Worm (Caenorhabditis elegans): Measurements from ENCODE around the gene M04B2.4.

The M04B2.4 gene

ce11 chrIV:11524241-11524692 is 3.4 kb upstream of the M04B2.4 start, which contains the start of gene mep-1 (continued):
- TF ChIP-seq T26A8.4 (GFP tag; IDR thresholded peaks at IDR 0.05) = peak; percentile 57
- no peak for TF ChIP-seq zag-1 (tag; optimal IDR thresholded peaks at IDR 0.05)
- no peak for TF ChIP-seq nhr-76 (tag; optimal IDR thresholded peaks at IDR 0.05)
- TF ChIP-seq unc-130 (GFP tag; optimal IDR thresholded peaks at IDR 0.05) = no peak

DNA sequence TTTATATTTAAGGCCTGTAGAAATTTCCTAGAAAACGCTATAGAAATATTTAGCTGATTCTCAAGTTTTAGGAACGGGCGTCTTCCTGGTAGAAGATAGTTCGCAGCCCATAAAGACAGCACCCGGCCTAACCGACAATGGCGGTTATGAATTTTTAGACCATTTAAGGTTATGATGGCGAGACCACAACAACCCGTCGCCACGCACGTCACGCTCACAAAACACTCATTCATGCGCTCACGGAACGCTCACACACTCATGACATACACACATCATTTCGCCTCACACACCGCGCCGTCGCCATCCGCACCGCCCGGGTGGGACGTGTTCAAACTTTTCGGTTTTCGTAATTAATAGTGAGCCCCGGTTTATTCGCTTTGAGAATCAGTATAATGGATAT is 2.9 kb upstream of the M04B2.4 start:
- TF ChIP-seq zag-1 (tag; optimal IDR thresholded peaks at IDR 0.05) = no peak
- TF ChIP-seq daf-16 (GFP tag; optimal IDR thresholded peaks at IDR 0.05) = no peak
- peak; percentile 46 for TF ChIP-seq daf-16 (tag; optimal IDR thresholded peaks at IDR 0.05)
- peak; percentile 6 for TF ChIP-seq dve-1 (tag; optimal IDR thresholded peaks at IDR 0.05; ENCODE audit: insufficient read depth)
- TF ChIP-seq lin-39 (tag; optimal IDR thresholded peaks at IDR 0.05) = no peak
- TF ChIP-seq hlh-30 (tag; optimal IDR thresholded peaks at IDR 0.05; ENCODE audit: insufficient read depth) = peak; percentile 83
- TF ChIP-seq aha-1 (tag) = peak; percentile 88
- no peak for TF ChIP-seq unc-130 (GFP tag; optimal IDR thresholded peaks at IDR 0.05)
- peak; percentile 6 for TF ChIP-seq lin-13 (GFP tag; optimal IDR thresholded peaks at IDR 0.05)
- TF ChIP-seq nhr-28 (tag; optimal IDR thresholded peaks at IDR 0.05) = no peak
- 0 out of 2 replicates have a peak, but pooled peaks have one; percentile 11 for TF ChIP-seq egl-43 (GFP tag; IDR thresholded peaks at IDR 0.05)
- TF ChIP-seq tra-1 (GFP tag; IDR thresholded peaks at IDR 0.05) = no peak
- TF ChIP-seq gei-8 (GFP tag; optimal IDR thresholded peaks at IDR 0.05) = peak; percentile 19
- no peak for TF ChIP-seq Y5F2A.4 (GFP tag; optimal IDR thresholded peaks at IDR 0.05)
- TF ChIP-seq nhr-11 (tag; optimal IDR thresholded peaks at IDR 0.05) = no peak
- no peak for TF ChIP-seq mxl-3 (GFP tag; optimal IDR thresholded peaks at IDR 0.05)
- TF ChIP-seq ceh-20 (GFP tag; IDR thresholded peaks at IDR 0.05) = 0 out of 2 replicates have a peak, but pooled peaks have one; percentile 18
- TF ChIP-seq mes-2 (tag; optimal IDR thresholded peaks at IDR 0.05; ENCODE audit: poor library complexity, severe bottlenecking) = peak; percentile 43
- no peak for TF ChIP-seq nhr-42 (GFP tag; IDR thresholded peaks at IDR 0.05)
- 0 out of 2 replicates have a peak, but pooled peaks have one; percentile 9 for TF ChIP-seq lim-7 (GFP tag; IDR thresholded peaks at IDR 0.05)

DNA sequence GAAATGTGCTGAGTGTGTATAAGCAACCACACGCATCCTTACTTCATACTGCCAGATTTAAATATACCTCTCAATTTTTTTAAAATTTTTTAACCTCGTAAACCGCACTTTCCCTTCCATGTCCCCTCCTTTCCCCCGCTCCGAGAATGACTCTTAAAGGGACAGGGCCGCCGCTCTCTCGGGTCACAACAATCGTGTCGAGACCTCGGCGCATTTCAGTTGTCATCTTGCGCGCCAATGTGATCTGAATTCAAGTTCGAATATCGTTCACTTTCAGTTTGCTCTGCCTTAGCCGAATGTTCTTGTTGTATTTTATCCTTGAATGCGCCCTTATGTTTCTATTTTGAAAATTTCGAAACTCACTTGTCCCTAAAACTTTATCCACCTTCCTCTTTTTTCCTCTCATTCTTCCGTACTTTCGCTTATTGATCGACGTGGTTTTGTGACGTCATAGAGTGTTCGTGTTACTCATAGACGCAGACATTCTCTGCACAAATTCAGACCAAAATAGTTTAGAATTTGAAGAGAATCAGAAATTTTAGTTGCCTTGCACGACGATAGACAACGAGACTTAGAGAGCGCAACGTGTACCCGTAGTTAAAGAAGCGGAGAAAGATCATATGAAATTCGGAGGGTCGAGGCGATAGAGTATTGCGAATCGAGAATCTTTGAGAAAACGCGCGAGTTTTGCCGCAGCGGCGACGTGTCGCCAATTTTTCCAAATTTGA is 1.6 kb upstream of the M04B2.4 start:
- TF ChIP-seq T26A8.4 (GFP tag; IDR thresholded peaks at IDR 0.05) (peak; percentile 62), unc-62 (GFP tag; optimal IDR thresholded peaks at IDR 0.05 in 1 of 2) (peak in 1 of 2 experiments; percentile 97), unc-62 (tag; optimal IDR thresholded peaks at IDR 0.05) (no peak), F44E2.7 (GFP tag; IDR thresholded peaks at IDR 0.05) (no peak), hlh-30 (tag; optimal IDR thresholded peaks at IDR 0.05; ENCODE audit: insufficient read depth) (peak; percentile 78), lsy-2 (tag; optimal IDR thresholded peaks at IDR 0.05) (peak; percentile 35 to 72), dmd-6 (GFP tag; IDR thresholded peaks at IDR 0.05) (peak; percentile 46; the same call in 1 of the 2 replicates), dpl-1 (GFP tag; optimal IDR thresholded peaks at IDR 0.05) (peak; percentile 39), tra-1 (GFP tag; IDR thresholded peaks at IDR 0.05) (no peak), mdl-1 (tag; optimal IDR thresholded peaks at IDR 0.05) (peak in 1 of 2 experiments; percentile 65), Y48G9A.11 (GFP tag; IDR thresholded peaks at IDR 0.05) (peak; percentile 77), ceh-28 (tag; optimal IDR thresholded peaks at IDR 0.05) (peak; percentile 49), lin-13 (GFP tag; optimal IDR thresholded peaks at IDR 0.05) (peak; percentile 31), hif-1 (tag; optimal IDR thresholded peaks at IDR 0.05) (peak in 1 of 2 experiments; percentile 28), nhr-48 (tag; optimal IDR thresholded peaks at IDR 0.05) (peak; percentile 77), nhr-11 (tag; optimal IDR thresholded peaks at IDR 0.05) (peak; percentile 56), aly-2 (tag; optimal IDR thresholded peaks at IDR 0.05) (no peak), mep-1 (tag; optimal IDR thresholded peaks at IDR 0.05) (peak; percentile 94), gei-8 (GFP tag; optimal IDR thresholded peaks at IDR 0.05) (no peak), nhr-28 (tag; optimal IDR thresholded peaks at IDR 0.05) (peak; percentile 83), daf-16 (GFP tag; optimal IDR thresholded peaks at IDR 0.05) (no peak), daf-16 (tag; optimal IDR thresholded peaks at IDR 0.05) (peak; percentile 58), rbr-2 (tag; optimal IDR thresholded peaks at IDR 0.05) (peak; percentile 62), nhr-102 (tag; optimal IDR thresholded peaks at IDR 0.05) (peak; percentile 61), ztf-11 (tag; optimal IDR thresholded peaks at IDR 0.05) (no peak), mes-2 (tag; optimal IDR thresholded peaks at IDR 0.05; ENCODE audit: poor library complexity, severe bottlenecking) (peak; percentile 67), ama-1 (optimal IDR thresholded peaks at IDR 0.05) (peak; percentile 13), ztf-7 (tag; optimal IDR thresholded peaks at IDR 0.05) (peak; percentile 18), skn-1 (tag; optimal IDR thresholded peaks at IDR 0.05) (no peak), ZK546.5 (tag; optimal IDR thresholded peaks at IDR 0.05) (no peak), nhr-77 (tag; optimal IDR thresholded peaks at IDR 0.05) (peak; percentile 92), zag-1 (tag; optimal IDR thresholded peaks at IDR 0.05) (no peak), jun-1 (tag; optimal IDR thresholded peaks at IDR 0.05) (peak; percentile 43), aha-1 (tag) (peak; percentile 96), F37D6.2 (tag; optimal IDR thresholded peaks at IDR 0.05) (peak; percentile 20)

Data from whole organism, L4 larva.